Fruit fly (Drosophila melanogaster) whole organism, wandering third instar larva: ENCODE measurements around the gene CG43292.

Experiments
- CG32264 ChIP-seq: fragments of 200-800 bp; sonication (Bioruptor generic); optimal IDR thresholded peaks from 2 replicates; lab custom pipeline; 2016; ENCODE audit warnings: missing biosample characterization, missing genetic modification characterization
- CG9705 ChIP-seq: fragments of 200-800 bp; sonication (Bioruptor generic); optimal IDR thresholded peaks from 2 replicates; lab custom pipeline; 2018; ENCODE audit warnings: missing biosample characterization, mild to moderate bottlenecking, missing genetic modification characterization
- CrebA ChIP-seq: fragments of 200-800 bp; sonication (Bioruptor generic); optimal IDR thresholded peaks from 2 replicates; lab custom pipeline; 2016; ENCODE audit warnings: missing biosample characterization, mild to moderate bottlenecking, missing genetic modification characterization, borderline replicate concordance
- Dfd ChIP-seq: fragments of >200 bp; optimal IDR thresholded peaks from 2 replicates; lab custom pipeline; 2017; ENCODE audit warnings: missing biosample characterization, missing genetic modification characterization
- Dif ChIP-seq: fragments of 200-275, 200-300 bp; sonication (Bioruptor generic); optimal IDR thresholded peaks from 2 replicates; lab custom pipeline; 2018; ENCODE audit warnings: missing biosample characterization, missing genetic modification characterization; ENCODE audit not compliant: partially characterized antibody
- GATAd ChIP-seq: sonication (Bioruptor generic); optimal IDR thresholded peaks from 2 replicates; lab custom pipeline; 2016; ENCODE audit warnings: missing biosample characterization, missing genetic modification characterization
- HLH106 ChIP-seq: fragments of 200-800 bp; optimal IDR thresholded peaks from 3 replicates; lab custom pipeline; 2019; ENCODE audit warnings: missing biosample characterization, mild to moderate bottlenecking, missing genetic modification characterization, moderate library complexity
- Hnf4 ChIP-seq: fragments of 200-800 bp; sonication (Bioruptor generic); optimal IDR thresholded peaks from 2 replicates; lab custom pipeline; 2016; ENCODE audit warnings: missing biosample characterization, mild to moderate bottlenecking, missing genetic modification characterization
- Mio ChIP-seq: sonication (Bioruptor generic); optimal IDR thresholded peaks from 2 replicates; lab custom pipeline; 2016; ENCODE audit warnings: missing biosample characterization, missing genetic modification characterization
- Myc ChIP-seq: fragments of >200 bp; optimal IDR thresholded peaks from 2 replicates; lab custom pipeline; 2017
- N ChIP-seq: fragments of >200 bp; optimal IDR thresholded peaks from 2 replicates; lab custom pipeline; 2018; ENCODE audit warnings: missing biosample characterization, missing external identifiers, missing genetic modification characterization
- OdsH ChIP-seq: fragments of 200-800 bp; sonication (Bioruptor generic); optimal IDR thresholded peaks from 2 replicates; lab custom pipeline; 2016; ENCODE audit warnings: missing biosample characterization, mild to moderate bottlenecking, missing genetic modification characterization
- Rel ChIP-seq, 2 experiments: fragments of 200-800 bp; sonication (Bioruptor generic) in 1 of 2; optimal IDR thresholded peaks; 2 replicates in 1 of 2; 3 replicates in 1 of 2; lab custom pipeline; 2016 to 2019; ENCODE audit warnings: mild to moderate bottlenecking in 2 of 2, missing biosample characterization in 2 of 2, missing genetic modification characterization in 2 of 2, moderate library complexity in 1 of 2
- Sp1 ChIP-seq: fragments of 200-800 bp; sonication (Bioruptor generic); optimal IDR thresholded peaks from 3 replicates; lab custom pipeline; 2019; ENCODE audit warnings: missing biosample characterization, mild to moderate bottlenecking, missing genetic modification characterization, moderate library complexity
- Vsx2 ChIP-seq: fragments of 200-300, 225-300 bp; sonication (Bioruptor generic); optimal IDR thresholded peaks from 2 replicates; lab custom pipeline; 2018; ENCODE audit warnings: missing biosample characterization, missing genetic modification characterization; ENCODE audit not compliant: partially characterized antibody
- br ChIP-seq: fragments of 200-800 bp; sonication (Bioruptor generic); optimal IDR thresholded peaks from 2 replicates; lab custom pipeline; 2016; ENCODE audit warnings: missing biosample characterization, missing genetic modification characterization
- brk ChIP-seq: fragments of 200-800 bp; sonication (Bioruptor generic); optimal IDR thresholded peaks from 2 replicates; lab custom pipeline; 2016; ENCODE audit warnings: missing biosample characterization, mild to moderate bottlenecking, missing genetic modification characterization
- dmrt93B ChIP-seq: fragments of 200-800 bp; sonication (Bioruptor generic); optimal IDR thresholded peaks from 2 replicates; lab custom pipeline; 2018; ENCODE audit warnings: missing biosample characterization, mild to moderate bottlenecking, missing genetic modification characterization
- dsf ChIP-seq: sonication (Bioruptor generic); optimal IDR thresholded peaks from 2 replicates; lab custom pipeline; 2016; ENCODE audit warnings: missing biosample characterization, missing genetic modification characterization, borderline replicate concordance
- ey ChIP-seq: fragments of 200-800 bp; sonication (Bioruptor generic); optimal IDR thresholded peaks from 2 replicates; lab custom pipeline; 2016; ENCODE audit warnings: missing biosample characterization, missing genetic modification characterization
- foxo ChIP-seq, 2 experiments: fragments of 200-800 bp; sonication (Bioruptor generic); optimal IDR thresholded peaks; 2 replicates in 1 of 2; 3 replicates in 1 of 2; lab custom pipeline; 2016 to 2017; ENCODE audit warnings: missing biosample characterization in 2 of 2, missing genetic modification characterization in 2 of 2
- fru ChIP-seq: fragments of 200-800 bp; sonication (Bioruptor generic); optimal IDR thresholded peaks from 3 replicates; lab custom pipeline; 2016; ENCODE audit warnings: missing biosample characterization, mild to moderate bottlenecking, missing genetic modification characterization
- h ChIP-seq: fragments of 200-800 bp; sonication (Bioruptor generic); optimal IDR thresholded peaks from 3 replicates; lab custom pipeline; 2016; ENCODE audit warnings: missing biosample characterization, mild to moderate bottlenecking, missing genetic modification characterization
- lola ChIP-seq: fragments of >200 bp; optimal IDR thresholded peaks from 2 replicates; lab custom pipeline; 2017; ENCODE audit warnings: missing biosample characterization, missing genetic modification characterization
- pan ChIP-seq: fragments of >200 bp; optimal IDR thresholded peaks from 2 replicates; lab custom pipeline; 2017
- psq ChIP-seq: fragments of 200-800 bp; sonication (Bioruptor generic); optimal IDR thresholded peaks from 3 replicates; lab custom pipeline; 2017; ENCODE audit warnings: missing biosample characterization, mild to moderate bottlenecking, missing genetic modification characterization, moderate library complexity
- rgr ChIP-seq: fragments of 200-800 bp; sonication (Bioruptor generic); optimal IDR thresholded peaks from 3 replicates; lab custom pipeline; 2016; ENCODE audit warnings: missing biosample characterization, mild to moderate bottlenecking, missing genetic modification characterization
- sage ChIP-seq: fragments of 200-800 bp; sonication (Bioruptor generic); optimal IDR thresholded peaks from 2 replicates; lab custom pipeline; 2016; ENCODE audit warnings: missing biosample characterization, mild to moderate bottlenecking, missing genetic modification characterization
- sv ChIP-seq: fragments of 200-800 bp; sonication (Bioruptor generic); optimal IDR thresholded peaks from 3 replicates; lab custom pipeline; 2016; ENCODE audit warnings: missing biosample characterization, missing genetic modification characterization
- tai ChIP-seq: sonication (Bioruptor generic); optimal IDR thresholded peaks from 2 replicates; lab custom pipeline; 2016; ENCODE audit warnings: missing biosample characterization, missing genetic modification characterization
- usp ChIP-seq: fragments of >200 bp; optimal IDR thresholded peaks from 2 replicates; lab custom pipeline; 2017; ENCODE audit warnings: missing biosample characterization, missing genetic modification characterization
- woc ChIP-seq: sonication (Bioruptor generic); optimal IDR thresholded peaks from 2 replicates; lab custom pipeline; 2016; ENCODE audit warnings: missing biosample characterization, mild to moderate bottlenecking, missing genetic modification characterization

The CG43292 gene

dm6 chr3L:7506117-7506516 lies 30.7 kb downstream of the CG43292 start, which contains the start of gene CG7548:
TSS of gene CG7548 (minus strand) at chr3L:7506217.
- TF ChIP-seq lola, result no peak
- TF ChIP-seq CG32264 (GFP tag; lab: Kevin White, UChicago), result no peak
- no peak for TF ChIP-seq fru (GFP tag; lab: Kevin White, UChicago)
- no peak for TF ChIP-seq CrebA
- no peak for TF ChIP-seq dmrt93B (GFP tag; lab: Kevin White, UChicago)
- TF ChIP-seq GATAd (GFP tag; lab: Kevin White, UChicago), result no peak
- no peak for TF ChIP-seq br
- TF ChIP-seq usp (GFP tag; lab: Kevin White, UChicago), result no peak
- no peak for TF ChIP-seq dsf (GFP tag; lab: Kevin White, UChicago)
- no peak for TF ChIP-seq HLH106
- TF ChIP-seq tai (GFP tag; lab: Kevin White, UChicago), result no peak
- no peak for TF ChIP-seq pan (lab: Kevin White, UChicago)
- TF ChIP-seq CG9705 (GFP tag; lab: Kevin White, UChicago), result no peak
- TF ChIP-seq Dif, result no peak
- TF ChIP-seq Mio (GFP tag; lab: Kevin White, UChicago), result no peak
- TF ChIP-seq ey (GFP tag; lab: Kevin White, UChicago), result no peak
- no peak for TF ChIP-seq sv
- no peak for TF ChIP-seq rgr (GFP tag; lab: Kevin White, UChicago)
- TF ChIP-seq Hnf4 (GFP tag; lab: Kevin White, UChicago), result no peak
- TF ChIP-seq, all 38 proteins: peak for 0

DNA sequence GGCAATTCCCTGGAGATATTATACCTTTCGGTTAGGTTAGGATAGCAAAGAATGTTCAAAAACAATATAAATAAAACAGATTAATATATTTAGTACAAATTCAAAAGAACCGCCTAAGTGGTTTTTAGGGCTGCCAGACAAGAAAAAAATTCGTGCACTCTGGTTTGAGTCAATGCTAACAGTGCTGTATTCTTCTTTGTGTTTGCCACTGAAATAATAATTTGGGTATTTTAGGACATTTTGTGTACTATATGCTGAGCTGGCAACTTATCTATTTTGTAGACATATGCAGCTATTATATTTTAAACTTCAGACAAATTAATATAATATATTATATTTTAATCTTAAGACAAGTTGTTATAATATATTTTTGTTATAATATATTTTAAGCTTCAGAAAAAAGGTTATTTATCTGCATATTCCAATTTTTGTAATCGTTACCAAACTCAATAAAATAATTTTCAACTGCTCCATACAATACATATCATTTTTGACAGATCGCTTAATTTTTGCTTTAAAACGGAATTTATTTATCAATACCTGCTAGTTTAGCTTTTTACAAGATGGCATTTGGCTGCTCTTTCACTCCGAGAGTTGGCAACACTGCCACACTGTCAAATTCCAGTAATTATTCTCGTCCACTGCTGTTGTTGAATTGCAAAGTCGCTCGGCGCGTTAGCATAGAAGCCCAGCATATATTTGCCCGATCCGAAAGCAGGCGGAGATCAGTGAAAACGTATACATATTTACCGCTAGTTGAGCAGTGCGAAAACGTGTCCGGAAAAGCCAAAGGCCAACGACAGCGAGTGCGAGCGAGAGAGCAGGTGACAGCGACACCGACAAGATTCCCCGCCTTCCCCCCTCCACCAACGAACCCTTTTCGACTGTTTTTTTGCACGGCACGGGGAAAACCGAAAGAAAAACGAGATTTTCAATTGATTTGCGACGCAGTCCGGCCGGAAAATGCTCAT lies 35.3 kb downstream of the CG43292 start, which contains the start of gene CG7546:
CG7546 (plus strand) TSS at position 573 of the 971 bp plus-strand sequence.
- no peak for TF ChIP-seq CG32264 (GFP tag; lab: Kevin White, UChicago)
- TF ChIP-seq Sp1 (GFP tag; lab: Kevin White, UChicago), result peak; percentile 31
- TF ChIP-seq woc, result peak; percentile 57
- TF ChIP-seq Rel (GFP tag; optimal IDR thresholded peaks at IDR 0.05; lab: Kevin White, UChicago), result no peak
- peak; percentile 66 for TF ChIP-seq Rel (tag; optimal IDR thresholded peaks at IDR 0.05; lab: Kevin White, UChicago)
- TF ChIP-seq Mio (GFP tag; lab: Kevin White, UChicago), result no peak
- no peak for TF ChIP-seq N (GFP tag; lab: Kevin White, UChicago)
- peak; percentile 17 for TF ChIP-seq fru (GFP tag; lab: Kevin White, UChicago)
- TF ChIP-seq foxo (GFP tag; optimal IDR thresholded peaks at IDR 0.05; lab: Kevin White, UChicago), result peak in 1 of 2 experiments; percentile 59
- peak; percentile 3 for TF ChIP-seq sv
- TF ChIP-seq HLH106, result peak; percentile 50
- TF ChIP-seq CG9705 (GFP tag; lab: Kevin White, UChicago), result peak; percentile 5
- no peak for TF ChIP-seq GATAd (GFP tag; lab: Kevin White, UChicago)
- peak; percentile 56 for TF ChIP-seq psq (GFP tag; lab: Kevin White, UChicago)
- peak; percentile 14 for TF ChIP-seq OdsH
- TF ChIP-seq Myc, result peak; percentile 96
- TF ChIP-seq h, result no peak
- peak; percentile 58 for TF ChIP-seq rgr (GFP tag; lab: Kevin White, UChicago)

- TF ChIP-seq Vsx2 (GFP tag; lab: Kevin White, UChicago), result peak; percentile 20
- TF ChIP-seq Dfd (GFP tag; lab: Kevin White, UChicago), result peak; percentile 91
- TF ChIP-seq HLH106, result no peak
- TF ChIP-seq, all 38 proteins: peak for 2
Measured at dm6 chr3L:7518351-7519102, 43.2 kb downstream of the CG43292 start, which contains the start of gene ltl. TSS of gene ltl (plus strand) at chr3L:7518997.

DNA sequence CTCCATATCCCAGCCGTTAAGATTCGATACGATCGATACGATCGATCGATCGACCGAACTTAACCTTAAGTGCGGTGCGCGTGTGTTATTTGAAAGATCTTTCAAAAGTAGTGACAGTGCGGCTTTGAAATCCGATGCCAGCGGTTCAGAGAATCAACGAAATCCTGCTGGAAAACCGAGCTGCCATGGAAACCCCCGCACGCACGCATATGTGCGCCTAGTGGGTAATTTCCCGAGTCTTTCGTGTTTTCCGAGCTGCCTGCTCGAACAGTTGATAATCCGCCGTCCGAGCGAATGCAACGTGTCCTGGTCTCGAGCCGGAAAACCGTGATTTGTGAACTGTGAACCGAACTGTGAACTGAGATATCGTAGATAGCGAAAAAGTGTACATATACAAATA lies 43.8 kb downstream of the CG43292 start:
- no peak for TF ChIP-seq rgr (GFP tag; lab: Kevin White, UChicago)
- no peak for TF ChIP-seq sage (GFP tag; lab: Kevin White, UChicago)
- no peak for TF ChIP-seq Rel (GFP tag; optimal IDR thresholded peaks at IDR 0.05; lab: Kevin White, UChicago)
- TF ChIP-seq Rel (tag; optimal IDR thresholded peaks at IDR 0.05; lab: Kevin White, UChicago), result peak; percentile 33
- TF ChIP-seq dsf (GFP tag; lab: Kevin White, UChicago), result no peak
- no peak for TF ChIP-seq br
- TF ChIP-seq brk, result no peak
- TF ChIP-seq, all 38 proteins: peak for 1
